Worm (Caenorhabditis elegans): ENCODE data around the gene C31A11.13.

ce11 chrV:16336326-16336725 is 34.0 kb upstream of the C31A11.13 start, which contains the start of gene srw-87:
- TF ChIP-seq ceh-34 (tag; optimal IDR thresholded peaks at IDR 0.05), result no peak
- TF ChIP-seq pha-4 (tag; optimal IDR thresholded peaks at IDR 0.05), result no peak
- TF ChIP-seq ceh-18 (tag; optimal IDR thresholded peaks at IDR 0.05), result no peak
- no peak for TF ChIP-seq rnt-1 (tag; optimal IDR thresholded peaks at IDR 0.05)
- no peak for TF ChIP-seq syd-9 (tag; optimal IDR thresholded peaks at IDR 0.05)
- TF ChIP-seq tbx-2 (tag; optimal IDR thresholded peaks at IDR 0.05), result no peak
- TF ChIP-seq unc-55 (GFP tag; optimal IDR thresholded peaks at IDR 0.05), result no peak
- TF ChIP-seq unc-86 (tag; optimal IDR thresholded peaks at IDR 0.05), result no peak
